Worm (Caenorhabditis elegans): ENCODE measurements around the gene F32D8.8.

Gene F32D8.8

ce11 chrV:10867586-10867985 is 35.0 kb downstream of the F32D8.8 start:
- TF ChIP-seq hlh-30 (tag; optimal IDR thresholded peaks at IDR 0.05; ENCODE audit: insufficient read depth): peak; percentile 42
- no peak for TF ChIP-seq fkh-10 (GFP tag; optimal IDR thresholded peaks at IDR 0.05)

DNA sequence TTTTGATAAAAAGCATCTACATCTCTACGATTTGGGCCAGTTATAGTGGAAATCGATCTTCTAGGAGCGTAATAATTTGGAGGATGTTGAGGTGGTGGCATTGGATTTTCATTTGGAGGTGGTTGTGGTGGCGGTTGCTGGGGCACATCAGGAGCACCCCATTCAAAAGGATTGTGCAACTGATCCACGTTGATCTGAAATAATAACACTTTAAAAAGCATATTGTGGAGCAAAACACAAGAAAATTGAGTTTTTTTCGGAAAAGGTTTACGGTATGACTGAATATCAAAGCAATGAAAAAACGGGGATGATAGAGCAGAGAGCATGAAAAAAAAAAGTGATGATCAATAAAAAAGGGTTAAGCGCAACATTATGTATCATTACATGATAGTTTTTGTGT is 37.0 kb downstream of the F32D8.8 start, which contains the start of gene saeg-1:
saeg-1 (minus strand) TSS at position 101 of the 400 bp plus-strand sequence.
- no peak for TF ChIP-seq ceh-9 (tag; optimal IDR thresholded peaks at IDR 0.05)

ce11 chrV:10862457-10863097 is 40.0 kb downstream of the F32D8.8 start:
- TF ChIP-seq dmd-4 (tag; optimal IDR thresholded peaks at IDR 0.05; ENCODE audit: borderline replicate concordance): no peak
- TF ChIP-seq syd-9 (tag; optimal IDR thresholded peaks at IDR 0.05): no peak
- no peak for TF ChIP-seq pag-3 (tag; optimal IDR thresholded peaks at IDR 0.05; ENCODE audit: borderline replicate concordance)
- no peak for TF ChIP-seq ceh-9 (tag; optimal IDR thresholded peaks at IDR 0.05)
- TF ChIP-seq tbx-7 (tag; optimal IDR thresholded peaks at IDR 0.05): no peak
- TF ChIP-seq pqm-1 (tag; optimal IDR thresholded peaks at IDR 0.05): no peak
- TF ChIP-seq sox-4 (tag; optimal IDR thresholded peaks at IDR 0.05): no peak

DNA sequence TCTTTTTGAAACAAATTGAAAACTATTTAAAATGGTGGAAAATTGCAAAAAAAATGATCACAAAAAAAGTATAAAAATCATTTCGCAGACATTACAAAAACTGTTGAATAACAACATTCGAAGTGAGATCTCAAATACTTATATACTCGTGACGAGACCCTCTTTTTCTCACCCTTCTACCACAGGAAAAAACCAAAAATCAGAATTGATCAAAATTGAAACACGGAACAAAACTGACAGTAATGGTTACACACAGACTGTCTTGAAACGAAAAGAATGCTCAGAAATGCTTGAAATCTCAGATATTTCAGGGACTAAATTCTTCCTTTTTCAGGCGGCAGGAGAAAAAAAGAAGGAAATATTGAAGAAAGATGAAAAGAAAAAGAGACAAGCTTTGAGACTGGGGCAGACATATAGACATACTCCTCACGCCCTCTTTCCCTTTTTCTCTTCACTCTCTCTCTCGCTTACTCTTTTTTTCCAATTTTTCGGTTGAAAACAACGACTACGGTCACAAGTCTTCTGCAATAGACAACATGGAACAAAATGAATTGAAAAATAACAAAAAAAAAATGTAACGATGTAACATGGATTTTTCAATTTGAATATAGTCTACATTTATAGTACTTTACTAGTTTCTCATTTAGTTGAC is 40.8 kb downstream of the F32D8.8 start:
- TF ChIP-seq ceh-34 (tag; optimal IDR thresholded peaks at IDR 0.05): no peak
- no peak for TF ChIP-seq ceh-48 (tag; optimal IDR thresholded peaks at IDR 0.05)
- TF ChIP-seq nfya-1 (tag; optimal IDR thresholded peaks at IDR 0.05): peak; percentile 5
- no peak for TF ChIP-seq rnt-1 (tag; optimal IDR thresholded peaks at IDR 0.05)
- no peak for TF ChIP-seq ref-2 (tag; optimal IDR thresholded peaks at IDR 0.05)

ce11 chrV:10860526-10861037 is 42.0 kb downstream of the F32D8.8 start:
- TF ChIP-seq pax-1 (tag; optimal IDR thresholded peaks at IDR 0.05): no peak
- TF ChIP-seq madf-2 (tag; optimal IDR thresholded peaks at IDR 0.05): no peak
- no peak for TF ChIP-seq Y22D7AL.16 (tag; optimal IDR thresholded peaks at IDR 0.05)
- no peak for TF ChIP-seq hlh-15 (tag; optimal IDR thresholded peaks at IDR 0.05)
- TF ChIP-seq rnt-1 (tag; optimal IDR thresholded peaks at IDR 0.05): no peak
- TF ChIP-seq sdc-2 (tag; optimal IDR thresholded peaks at IDR 0.05): no peak
- TF ChIP-seq hlh-13 (GFP tag; optimal IDR thresholded peaks at IDR 0.05): no peak
- no peak for TF ChIP-seq ceh-34 (tag; optimal IDR thresholded peaks at IDR 0.05)
- no peak for TF ChIP-seq tbx-7 (tag; optimal IDR thresholded peaks at IDR 0.05)

- TF ChIP-seq pax-1 (tag; optimal IDR thresholded peaks at IDR 0.05) (no peak), ceh-45 (GFP tag; IDR thresholded peaks at IDR 0.05) (no peak), ceh-30 (tag; optimal IDR thresholded peaks at IDR 0.05) (no peak), ceh-34 (tag; optimal IDR thresholded peaks at IDR 0.05) (no peak), C38D4.7 (GFP tag; optimal IDR thresholded peaks at IDR 0.05) (no peak), ceh-18 (tag; optimal IDR thresholded peaks at IDR 0.05) (no peak), eyg-1 (tag; optimal IDR thresholded peaks at IDR 0.05) (no peak), hlh-30 (tag; optimal IDR thresholded peaks at IDR 0.05; ENCODE audit: insufficient read depth) (no peak), pat-9 (tag; optimal IDR thresholded peaks at IDR 0.05) (no peak), tbx-2 (tag; optimal IDR thresholded peaks at IDR 0.05) (no peak), zip-5 (tag; optimal IDR thresholded peaks at IDR 0.05) (no peak), hlh-8 (tag; optimal IDR thresholded peaks at IDR 0.05) (no peak), nhr-11 (tag; optimal IDR thresholded peaks at IDR 0.05) (no peak), ceh-22 (tag; optimal IDR thresholded peaks at IDR 0.05) (no peak), ama-1 (optimal IDR thresholded peaks at IDR 0.05) (no peak), C08G9.2 (tag; optimal IDR thresholded peaks at IDR 0.05) (no peak), ztf-16 (tag; optimal IDR thresholded peaks at IDR 0.05) (no peak)
These were observed 42.8 kb downstream of the F32D8.8 start for ce11 chrV:10859775-10860174.
